Worm (Caenorhabditis elegans): ENCODE measurements around the gene B0024.15.

The B0024.15 gene

ce11 chrV:10294549-10294948 is 4.7 kb downstream of the B0024.15 start, which contains the start of gene col-150:
col-150 (minus strand) TSS chrV:10294649.
- TF ChIP-seq him-1 (tag; optimal IDR thresholded peaks at IDR 0.05) (no peak), W03F9.2 (tag; optimal IDR thresholded peaks at IDR 0.05) (no peak), dao-5 (tag; optimal IDR thresholded peaks at IDR 0.05) (no peak)

- TF ChIP-seq dao-5 (tag; optimal IDR thresholded peaks at IDR 0.05) (no peak), him-1 (tag; optimal IDR thresholded peaks at IDR 0.05) (no peak), W03F9.2 (tag; optimal IDR thresholded peaks at IDR 0.05) (no peak)
Measured at ce11 chrV:10297099-10297498, 7.3 kb downstream of the B0024.15 start, which contains the start of gene B0024.4. B0024.4 (plus strand) TSS chrV:10297399.

ce11 chrV:10307283-10307682 is 17.4 kb downstream of the B0024.15 start, which contains the start of gene che-12:
che-12 (minus strand) TSS chrV:10307383.
- no peak for TF ChIP-seq W03F9.2 (tag; optimal IDR thresholded peaks at IDR 0.05)
- no peak for TF ChIP-seq dao-5 (tag; optimal IDR thresholded peaks at IDR 0.05)
- no peak for TF ChIP-seq him-1 (tag; optimal IDR thresholded peaks at IDR 0.05)

- no peak for TF ChIP-seq dao-5 (tag; optimal IDR thresholded peaks at IDR 0.05)
- no peak for TF ChIP-seq him-1 (tag; optimal IDR thresholded peaks at IDR 0.05)
- no peak for TF ChIP-seq W03F9.2 (tag; optimal IDR thresholded peaks at IDR 0.05)
Measured at ce11 chrV:10313953-10314352, 24.1 kb downstream of the B0024.15 start, which contains the start of gene gcy-6. gcy-6 (minus strand) TSS chrV:10314053.

- TF ChIP-seq dao-5 (tag; optimal IDR thresholded peaks at IDR 0.05) (no peak), W03F9.2 (tag; optimal IDR thresholded peaks at IDR 0.05) (no peak), him-1 (tag; optimal IDR thresholded peaks at IDR 0.05) (no peak)
Measured at ce11 chrV:10314371-10314770, 24.5 kb downstream of the B0024.15 start, which contains the start of gene trx-2. trx-2 (plus strand) TSS chrV:10314671.

- TF ChIP-seq him-1 (tag; optimal IDR thresholded peaks at IDR 0.05) (no peak), W03F9.2 (tag; optimal IDR thresholded peaks at IDR 0.05) (no peak), dao-5 (tag; optimal IDR thresholded peaks at IDR 0.05) (no peak)
Measured at ce11 chrV:10317294-10317693, 27.5 kb downstream of the B0024.15 start, which contains the start of gene asps-1. asps-1 (minus strand) TSS chrV:10317394.

- TF ChIP-seq him-1 (tag; optimal IDR thresholded peaks at IDR 0.05): no peak
- no peak for TF ChIP-seq dao-5 (tag; optimal IDR thresholded peaks at IDR 0.05)
- TF ChIP-seq W03F9.2 (tag; optimal IDR thresholded peaks at IDR 0.05): no peak
Measured at ce11 chrV:10319434-10319833, 29.6 kb downstream of the B0024.15 start, which contains the start of gene B0024.11. B0024.11 (minus strand) TSS chrV:10319534.

- TF ChIP-seq dao-5 (tag; optimal IDR thresholded peaks at IDR 0.05) (no peak), him-1 (tag; optimal IDR thresholded peaks at IDR 0.05) (no peak), W03F9.2 (tag; optimal IDR thresholded peaks at IDR 0.05) (no peak)
Measured at ce11 chrV:10320101-10320761, 30.4 kb downstream of the B0024.15 start, which contains the start of the genes gna-1 and B0024.13. gna-1 (minus strand) TSS chrV:10320151. B0024.13 (plus strand) TSS chrV:10320711.

- TF ChIP-seq W03F9.2 (tag; optimal IDR thresholded peaks at IDR 0.05) (no peak), dao-5 (tag; optimal IDR thresholded peaks at IDR 0.05) (no peak), him-1 (tag; optimal IDR thresholded peaks at IDR 0.05) (no peak)
Measured at ce11 chrV:10323537-10323936, 33.7 kb downstream of the B0024.15 start.

- TF ChIP-seq him-1 (tag; optimal IDR thresholded peaks at IDR 0.05) (no peak), W03F9.2 (tag; optimal IDR thresholded peaks at IDR 0.05) (no peak), dao-5 (tag; optimal IDR thresholded peaks at IDR 0.05) (no peak)
Measured at ce11 chrV:10328080-10328479, 38.2 kb downstream of the B0024.15 start.

ce11 chrV:10332012-10332411 is 42.2 kb downstream of the B0024.15 start, which contains the start of gene crm-1:
crm-1 (minus strand) TSS chrV:10332112.
- TF ChIP-seq him-1 (tag; optimal IDR thresholded peaks at IDR 0.05): no peak
- no peak for TF ChIP-seq dao-5 (tag; optimal IDR thresholded peaks at IDR 0.05)
- no peak for TF ChIP-seq W03F9.2 (tag; optimal IDR thresholded peaks at IDR 0.05)

- no peak for TF ChIP-seq him-1 (tag; optimal IDR thresholded peaks at IDR 0.05)
- TF ChIP-seq dao-5 (tag; optimal IDR thresholded peaks at IDR 0.05): no peak
- no peak for TF ChIP-seq W03F9.2 (tag; optimal IDR thresholded peaks at IDR 0.05)
Measured at ce11 chrV:10333843-10334242, 44.0 kb downstream of the B0024.15 start.

ce11 chrV:10338305-10338992 is 48.6 kb downstream of the B0024.15 start, which contains the start of gene arx-2:
arx-2 (minus strand) TSS chrV:10338355.
- TF ChIP-seq W03F9.2 (tag; optimal IDR thresholded peaks at IDR 0.05): peak; percentile 90
- TF ChIP-seq dao-5 (tag; optimal IDR thresholded peaks at IDR 0.05): no peak

- TF ChIP-seq dao-5 (tag; optimal IDR thresholded peaks at IDR 0.05) (no peak), him-1 (tag; optimal IDR thresholded peaks at IDR 0.05) (no peak), W03F9.2 (tag; optimal IDR thresholded peaks at IDR 0.05) (no peak)
Measured at ce11 chrV:10339200-10339599, 49.4 kb downstream of the B0024.15 start, which contains the start of gene K07C5.2. K07C5.2 (plus strand) TSS chrV:10339500.
